Fruit fly (Drosophila melanogaster): Measurements from ENCODE around the gene brk.

brk gene

DNA sequence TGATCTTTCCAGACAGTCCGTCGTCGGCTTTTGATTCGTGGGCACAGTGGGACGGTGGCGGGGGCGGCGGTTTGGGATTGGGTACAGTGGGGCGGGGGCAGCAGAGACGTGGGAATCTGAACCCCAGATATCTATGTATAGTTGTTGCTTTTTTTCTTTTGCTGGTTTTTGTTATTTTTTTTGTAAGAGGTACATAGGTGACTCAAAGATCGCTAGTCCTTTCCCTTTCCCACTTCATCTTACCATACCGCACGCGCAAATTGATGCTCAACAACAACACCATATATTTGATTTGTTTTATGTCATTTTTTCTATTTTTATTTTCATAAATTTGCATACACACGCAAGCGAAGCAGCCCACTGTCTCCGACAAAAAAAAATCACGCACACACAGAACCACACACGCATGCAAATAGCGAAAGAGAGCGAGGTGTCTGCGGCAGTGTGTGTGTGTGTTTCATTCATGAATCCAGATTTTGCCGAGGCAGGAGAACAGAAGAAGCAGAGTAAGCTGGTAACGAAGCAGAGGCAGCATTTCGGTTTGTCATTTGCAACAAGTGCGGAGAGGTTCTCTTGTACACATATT lies 1.9 kb upstream of the brk start (continued):
- peak; percentile 62 for TF ChIP-seq CG18262 (tag; optimal IDR thresholded peaks at IDR 0.05)
- TF ChIP-seq toy (GFP tag; IDR thresholded peaks at IDR 0.05), result no peak
- TF ChIP-seq CG13424 (tag; optimal IDR thresholded peaks at IDR 0.05), result peak; percentile 55
- TF ChIP-seq slp2 (GFP tag; optimal IDR thresholded peaks at IDR 0.05), result peak; percentile 46
- peak; percentile 73 for TF ChIP-seq row (GFP tag; IDR thresholded peaks at IDR 0.05)
- no peak for TF ChIP-seq CG14667 (GFP tag; IDR thresholded peaks at IDR 0.05)
- peak; percentile 19 for TF ChIP-seq CG5245 (GFP tag; optimal IDR thresholded peaks at IDR 0.05)
- no peak for TF ChIP-seq ftz-f1 (GFP tag; optimal IDR thresholded peaks at IDR 0.05)
- peak; percentile 39 for TF ChIP-seq CG8388 (GFP tag; optimal IDR thresholded peaks at IDR 0.05)
- TF ChIP-seq nerfin-2 (GFP tag; IDR thresholded peaks at IDR 0.05; ENCODE audit: partially characterized antibody), result no peak
- no peak for TF ChIP-seq TFAM (GFP tag; optimal IDR thresholded peaks at IDR 0.05)
- TF ChIP-seq CG15479 (GFP tag; optimal IDR thresholded peaks at IDR 0.05), result peak; percentile 56
- 0 out of 2 replicates have a peak, but pooled peaks have one; percentile 30 for TF ChIP-seq dimm (GFP tag; IDR thresholded peaks at IDR 0.05)
- peak; percentile 43 for TF ChIP-seq CG16863 (GFP tag; optimal IDR thresholded peaks at IDR 0.05)
- TF ChIP-seq CG11456 (GFP tag; IDR thresholded peaks at IDR 0.05), result peak; percentile 60; the same call in 1 of the 3 replicates
- TF ChIP-seq caup (GFP tag; optimal IDR thresholded peaks at IDR 0.05; ENCODE audit: severe bottlenecking), result no peak
- TF ChIP-seq yki (optimal IDR thresholded peaks at IDR 0.05), result no peak
- TF ChIP-seq Scr (GFP tag; IDR thresholded peaks at IDR 0.05; ENCODE audit: partially characterized antibody), result no peak
- TF ChIP-seq CG2889 (GFP tag; IDR thresholded peaks at IDR 0.05), result no peak
- no peak for TF ChIP-seq CG10543 (GFP tag; optimal IDR thresholded peaks at IDR 0.05)
- no peak for TF ChIP-seq lov (optimal IDR thresholded peaks at IDR 0.05)
- peak; percentile 61; the same call in 1 of the 3 replicates for TF ChIP-seq lov (GFP tag; IDR thresholded peaks at IDR 0.05)
- TF ChIP-seq CG12155 (GFP tag; optimal IDR thresholded peaks at IDR 0.05), result peak; percentile 35
- TF ChIP-seq Dip2 (GFP tag; IDR thresholded peaks at IDR 0.05), result no peak
- TF ChIP-seq al (GFP tag; IDR thresholded peaks at IDR 0.05), result peak; percentile 40; the same call in 1 of the 2 replicates
- TF ChIP-seq gem (tag; optimal IDR thresholded peaks at IDR 0.05), result peak; percentile 65
- TF ChIP-seq CG3995 (GFP tag; optimal IDR thresholded peaks at IDR 0.05), result no peak
- no peak for TF ChIP-seq insv (GFP tag; optimal IDR thresholded peaks at IDR 0.05)
- TF ChIP-seq knrl (GFP tag; IDR thresholded peaks at IDR 0.05; ENCODE audit: partially characterized antibody), result no peak
- TF ChIP-seq CG1024 (GFP tag; IDR thresholded peaks at IDR 0.05), result no peak
- no peak for TF ChIP-seq p53 (GFP tag; optimal IDR thresholded peaks at IDR 0.05)
- TF ChIP-seq CG1529 (GFP tag; optimal IDR thresholded peaks at IDR 0.05), result peak; percentile 56
- TF ChIP-seq Lhr (GFP tag; optimal IDR thresholded peaks at IDR 0.05), result no peak
- TF ChIP-seq lola (GFP tag; optimal IDR thresholded peaks at IDR 0.05), result peak in 1 of 3 experiments; percentile 57
- TF ChIP-seq CG7556 (GFP tag; optimal IDR thresholded peaks at IDR 0.05), result peak; percentile 62
- TF ChIP-seq Rx (GFP tag; IDR thresholded peaks at IDR 0.05), result 0 out of 2 replicates have a peak, but pooled peaks have one; percentile 24
- peak; percentile 71 for TF ChIP-seq CG7839 (tag; optimal IDR thresholded peaks at IDR 0.05)
- TF ChIP-seq CG9876 (GFP tag; optimal IDR thresholded peaks at IDR 0.05), result no peak
- no peak for TF ChIP-seq CG7928 (GFP tag; optimal IDR thresholded peaks at IDR 0.05)
- peak; percentile 20 for TF ChIP-seq dm (GFP tag; optimal IDR thresholded peaks at IDR 0.05)
- TF ChIP-seq run (tag; optimal IDR thresholded peaks at IDR 0.05), result no peak
- TF ChIP-seq Atf3 (GFP tag; optimal IDR thresholded peaks at IDR 0.05), result no peak
- TF ChIP-seq sr (GFP tag; IDR thresholded peaks at IDR 0.05), result peak; percentile 60; the same call in 2 of the 3 replicates
- TF ChIP-seq gcm2 (GFP tag; optimal IDR thresholded peaks at IDR 0.05), result no peak
- TF ChIP-seq mam (GFP tag; optimal IDR thresholded peaks at IDR 0.05), result peak; percentile 12
- TF ChIP-seq sc (optimal IDR thresholded peaks at IDR 0.05), result no peak
- TF ChIP-seq sc (GFP tag; optimal IDR thresholded peaks at IDR 0.05), result peak; percentile 54
- TF ChIP-seq CG11696 (GFP tag; IDR thresholded peaks at IDR 0.05), result no peak
- TF ChIP-seq CG10366 (GFP tag; IDR thresholded peaks at IDR 0.05), result peak; percentile 29; the same call in 1 of the 2 replicates
- TF ChIP-seq CG18764 (GFP tag; optimal IDR thresholded peaks at IDR 0.05), result no peak
- no peak for TF ChIP-seq CG4328 (GFP tag; optimal IDR thresholded peaks at IDR 0.05)
